Worm (Caenorhabditis elegans) whole organism, L4/young adult: Measurements from ENCODE around the gene C04A2.15.

ENCODE experiments used
- W03F9.2 ChIP-seq: fragments of 150-350 bp; optimal IDR thresholded peaks from 2 replicates; lab custom pipeline; 2014; ENCODE audit warnings: missing biosample characterization, missing genetic modification characterization
- dao-5 ChIP-seq: sonication (generic microtip); optimal IDR thresholded peaks from 2 replicates; lab custom pipeline; 2016; ENCODE audit warnings: missing genotype, missing genetic modification characterization, moderate library complexity, missing compliant biosample characterization
- him-1 ChIP-seq: sonication (generic microtip); optimal IDR thresholded peaks from 2 replicates; lab custom pipeline; 2016; ENCODE audit warnings: missing genotype, missing genetic modification reagents, missing genetic modification characterization, missing compliant biosample characterization

The C04A2.15 gene

DNA sequence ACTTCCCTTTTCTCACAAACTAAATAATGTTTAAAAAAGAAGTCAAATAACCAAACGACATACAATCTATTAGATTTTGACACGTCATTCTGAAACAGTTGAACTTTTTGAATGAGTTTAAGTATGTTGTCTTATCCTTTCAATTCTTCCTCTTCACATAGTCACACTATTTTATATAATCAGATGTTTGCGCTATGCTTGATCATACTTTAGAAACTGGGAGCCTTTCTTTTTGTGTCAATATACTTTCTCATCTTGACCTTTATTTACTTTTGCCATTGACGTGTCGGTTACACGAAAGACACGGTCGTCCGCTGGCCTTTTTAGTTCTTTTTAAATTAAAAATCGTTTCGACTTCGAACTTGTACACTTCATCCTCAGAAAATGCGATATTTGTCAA, at the start of gene C04A2.15:
TSS of gene C04A2.15 (plus strand) at position 299 of the 400 bp plus-strand sequence.
- TF ChIP-seq W03F9.2 (tag; lab: Kevin White, UChicago) (no peak), dao-5 (no peak), him-1 (tag; lab: Kevin White, UChicago) (no peak)

DNA sequence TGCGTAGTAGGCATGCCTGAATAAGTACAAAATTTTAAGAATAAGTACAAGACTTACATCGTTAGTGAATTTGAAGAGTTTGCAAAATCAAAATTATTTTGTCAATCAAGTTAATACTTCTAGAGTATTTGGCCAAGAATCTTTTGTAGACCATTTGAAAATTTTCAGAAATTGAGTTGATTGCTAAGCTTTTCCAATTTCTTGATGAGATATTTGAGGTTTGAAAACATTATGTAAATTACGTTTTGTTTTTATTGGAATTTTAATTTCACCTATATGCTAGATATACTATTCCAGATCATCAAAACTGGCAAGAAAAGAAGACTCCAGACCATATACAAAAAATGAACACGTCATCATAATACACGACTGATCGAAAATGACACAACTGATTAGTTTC, 49.0 kb upstream of the C04A2.15 start, which contains the start of gene tab-1:
TSS of gene tab-1 (plus strand) at position 301 of the 400 bp plus-strand sequence.
- TF ChIP-seq dao-5 (no peak), W03F9.2 (tag; lab: Kevin White, UChicago) (no peak), him-1 (tag; lab: Kevin White, UChicago) (no peak)

DNA sequence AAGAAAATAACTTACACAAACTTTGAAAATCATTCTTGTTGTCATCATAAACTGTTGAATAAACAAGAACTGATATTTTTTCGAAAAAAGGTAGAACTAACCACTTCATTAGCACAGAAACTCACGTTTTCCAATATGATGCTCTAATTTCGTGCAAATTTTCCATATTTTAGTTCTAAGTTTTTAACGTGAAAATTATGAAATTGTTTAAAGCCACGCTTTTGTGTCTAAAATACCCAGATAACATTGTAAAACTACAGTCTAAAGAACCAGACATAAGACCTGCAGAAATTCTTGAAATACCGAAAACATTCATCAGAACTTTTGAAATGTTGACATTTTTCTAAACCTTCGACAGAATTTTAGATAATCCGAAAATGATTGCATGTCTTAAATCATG, 44.9 kb upstream of the C04A2.15 start, which contains the start of gene F31E8.5:
TSS of gene F31E8.5 (minus strand) at position 101 of the 400 bp plus-strand sequence.
- no peak for TF ChIP-seq dao-5
- TF ChIP-seq W03F9.2 (tag; lab: Kevin White, UChicago), result no peak
- TF ChIP-seq him-1 (tag; lab: Kevin White, UChicago), result no peak

DNA sequence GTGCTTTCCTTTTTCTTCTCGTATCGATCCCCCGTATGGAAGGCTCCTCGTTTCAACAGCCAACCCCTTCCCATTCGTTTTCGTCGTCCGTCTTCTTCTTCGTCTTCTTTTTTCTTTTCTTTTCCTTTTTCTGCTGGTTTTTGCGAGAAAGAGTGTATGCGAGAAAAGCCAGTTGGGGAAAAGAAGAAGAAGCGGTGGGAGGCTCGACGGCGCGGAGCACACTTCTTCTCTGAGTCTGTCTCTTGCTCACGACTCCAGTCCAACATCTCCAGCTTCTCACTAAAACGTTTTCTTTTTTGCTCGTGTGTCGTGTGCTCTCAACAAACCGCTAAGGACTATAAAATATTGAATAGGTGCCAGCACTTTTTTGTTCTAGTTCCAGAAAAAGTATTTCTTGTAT, 43.5 kb upstream of the C04A2.15 start:
- TF ChIP-seq him-1 (tag; lab: Kevin White, UChicago), result peak; percentile 80
- no peak for TF ChIP-seq W03F9.2 (tag; lab: Kevin White, UChicago)
- TF ChIP-seq dao-5, result no peak

DNA sequence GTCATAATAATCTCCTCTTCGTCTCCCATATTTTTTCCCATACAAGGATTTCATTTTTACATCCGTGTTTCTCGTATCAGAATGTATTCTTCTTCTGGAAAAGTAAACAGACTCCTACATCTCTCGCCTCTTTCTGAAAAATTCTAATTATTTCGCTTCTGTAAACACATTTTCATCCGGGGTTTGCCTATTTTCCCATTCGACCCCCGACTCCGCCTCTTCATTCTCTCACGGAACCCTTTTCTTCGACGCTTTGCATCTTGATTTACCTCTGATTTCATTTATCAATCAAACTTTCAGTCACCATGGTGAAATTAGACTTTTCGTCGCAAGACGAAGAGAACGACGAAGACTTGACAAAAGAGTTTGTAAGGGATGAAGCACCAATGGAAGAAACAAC, 41.4 kb upstream of the C04A2.15 start, which contains the start of gene snt-1:
TSS of gene snt-1 (plus strand) at position 301 of the 400 bp plus-strand sequence.
- TF ChIP-seq W03F9.2 (tag; lab: Kevin White, UChicago), result no peak
- TF ChIP-seq him-1 (tag; lab: Kevin White, UChicago), result no peak
- no peak for TF ChIP-seq dao-5

DNA sequence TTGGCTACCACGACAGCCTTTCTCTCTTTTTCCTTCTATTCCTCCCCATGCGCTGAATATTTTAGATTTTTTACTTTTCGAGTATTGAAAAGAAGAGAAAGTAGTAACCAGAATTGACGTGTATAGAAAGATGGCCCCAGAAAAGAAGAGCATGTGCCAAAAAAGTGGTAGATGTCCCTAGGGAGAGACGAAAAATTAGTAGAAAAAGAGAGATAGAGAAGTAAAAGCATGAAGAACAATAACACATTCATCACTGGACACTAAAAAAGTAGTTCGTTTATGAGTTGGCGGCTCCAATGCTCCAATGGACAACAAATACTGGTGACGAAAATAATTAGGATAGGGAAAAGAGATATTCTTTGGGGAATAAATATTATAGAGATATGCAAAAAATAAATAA, 39.5 kb upstream of the C04A2.15 start:
- TF ChIP-seq him-1 (tag; lab: Kevin White, UChicago) (no peak), W03F9.2 (tag; lab: Kevin White, UChicago) (no peak), dao-5 (no peak)

DNA sequence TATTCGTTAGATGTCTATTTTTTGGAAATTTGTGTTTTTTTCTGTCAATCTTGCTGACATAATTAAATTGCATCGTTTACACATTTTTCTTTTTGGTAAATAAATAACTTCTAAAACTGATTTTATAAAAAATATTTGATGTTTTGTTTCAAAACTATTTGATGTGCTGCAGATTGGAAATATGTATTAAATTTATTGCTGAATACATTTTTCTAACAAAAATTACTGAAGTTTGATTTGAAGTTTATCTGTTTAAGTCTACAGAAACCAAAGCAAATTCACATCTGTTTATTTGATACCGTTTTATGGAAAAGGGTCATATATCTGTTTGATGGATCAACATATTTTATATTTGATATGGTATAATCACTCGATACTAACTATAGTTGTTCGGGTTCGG, 35.7 kb upstream of the C04A2.15 start:
- TF ChIP-seq W03F9.2 (tag; lab: Kevin White, UChicago), result no peak

DNA sequence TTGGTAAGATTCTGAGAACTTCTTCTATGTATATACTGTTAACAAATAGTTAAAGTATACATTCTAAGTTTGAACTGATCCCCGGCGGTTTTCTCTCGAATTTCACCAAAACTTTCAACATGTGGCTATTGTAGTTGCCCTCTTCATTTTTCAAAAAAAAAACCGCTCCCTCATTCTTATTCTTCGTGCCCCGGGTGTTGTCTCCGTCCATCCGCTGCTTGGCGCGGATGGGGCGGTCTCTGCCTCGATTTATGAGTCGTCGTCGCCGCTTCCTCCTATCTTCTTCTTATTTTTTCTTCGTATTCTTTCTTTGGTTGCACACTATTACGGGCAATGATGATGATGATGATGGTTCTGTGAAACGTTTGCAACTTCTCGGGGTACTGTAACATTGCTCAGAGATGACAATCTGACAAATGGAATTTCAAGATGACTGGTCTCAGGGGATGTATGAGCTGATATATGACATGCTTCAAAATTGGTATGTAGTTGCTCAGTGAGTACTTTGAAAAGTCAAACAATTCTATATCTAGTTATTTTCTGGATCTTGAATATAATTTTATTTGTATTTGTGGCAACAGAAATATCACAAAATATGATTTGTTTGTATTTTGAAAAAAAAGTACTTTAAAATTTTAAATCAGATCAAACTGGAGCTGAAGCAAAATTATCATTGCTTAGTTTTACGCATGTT, 31.6 kb upstream of the C04A2.15 start:
- TF ChIP-seq W03F9.2 (tag; lab: Kevin White, UChicago), result no peak
- TF ChIP-seq him-1 (tag; lab: Kevin White, UChicago), result peak; percentile 16
- TF ChIP-seq dao-5, result no peak

DNA sequence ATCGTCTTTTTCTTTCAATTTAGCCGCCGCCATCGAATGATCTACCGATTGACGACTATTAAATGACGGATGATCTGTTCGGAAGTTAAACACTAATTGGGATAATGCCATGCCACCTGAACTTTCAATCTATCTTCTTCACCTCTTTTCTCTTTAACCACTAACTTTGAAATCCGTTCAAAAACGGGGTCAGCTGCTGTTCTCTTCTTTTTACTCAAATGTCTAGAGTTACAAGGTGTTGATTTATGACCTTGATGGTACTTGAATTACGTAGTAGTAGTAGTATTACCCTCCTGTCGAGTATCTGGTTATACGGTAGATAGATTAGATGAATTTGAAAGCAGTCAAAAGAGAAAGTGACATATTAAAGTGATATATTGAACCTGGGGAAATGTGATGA, 30.9 kb upstream of the C04A2.15 start:
- TF ChIP-seq dao-5 (no peak), him-1 (tag; lab: Kevin White, UChicago) (no peak), W03F9.2 (tag; lab: Kevin White, UChicago) (no peak)

DNA sequence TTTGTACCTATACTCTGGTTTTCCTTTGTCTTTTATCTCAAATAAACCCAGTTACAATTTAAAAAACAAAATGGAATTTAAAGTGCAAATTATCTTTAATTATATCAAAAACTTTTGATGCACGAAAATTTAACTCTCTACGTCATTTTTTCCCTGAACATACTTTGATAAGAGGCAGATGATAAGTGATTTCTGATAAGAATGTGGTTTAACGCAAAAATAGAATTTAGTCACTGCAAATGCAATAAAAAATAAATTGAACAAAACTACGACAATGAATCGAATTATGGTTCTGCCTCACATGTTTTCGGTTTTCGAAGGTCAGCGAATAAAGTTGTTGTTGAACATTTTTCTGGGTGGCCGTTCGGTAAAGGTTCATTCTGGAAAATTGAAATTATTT, 30.2 kb upstream of the C04A2.15 start:
- no peak for TF ChIP-seq W03F9.2 (tag; lab: Kevin White, UChicago)
- no peak for TF ChIP-seq him-1 (tag; lab: Kevin White, UChicago)
- TF ChIP-seq dao-5, result no peak

DNA sequence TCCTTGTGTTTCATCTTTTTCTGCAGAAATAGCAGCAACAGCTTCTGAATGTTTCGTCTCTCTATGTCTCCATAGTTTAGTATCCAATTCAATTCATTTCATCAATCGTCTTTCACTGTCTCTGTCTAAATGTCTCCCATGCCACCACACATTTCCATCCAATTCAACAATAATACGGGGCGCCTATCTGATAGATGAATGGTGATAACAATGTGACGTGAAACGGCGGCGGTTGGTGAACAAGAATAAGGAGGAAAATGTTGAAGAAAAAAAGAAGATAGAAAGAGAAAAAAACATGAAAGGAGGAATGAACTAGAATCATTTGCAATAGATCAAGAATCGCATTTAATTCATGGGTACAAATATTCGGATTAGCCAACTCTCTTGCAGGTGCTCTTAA, 29.7 kb upstream of the C04A2.15 start:
- TF ChIP-seq him-1 (tag; lab: Kevin White, UChicago) (peak; percentile 5), dao-5 (no peak)

DNA sequence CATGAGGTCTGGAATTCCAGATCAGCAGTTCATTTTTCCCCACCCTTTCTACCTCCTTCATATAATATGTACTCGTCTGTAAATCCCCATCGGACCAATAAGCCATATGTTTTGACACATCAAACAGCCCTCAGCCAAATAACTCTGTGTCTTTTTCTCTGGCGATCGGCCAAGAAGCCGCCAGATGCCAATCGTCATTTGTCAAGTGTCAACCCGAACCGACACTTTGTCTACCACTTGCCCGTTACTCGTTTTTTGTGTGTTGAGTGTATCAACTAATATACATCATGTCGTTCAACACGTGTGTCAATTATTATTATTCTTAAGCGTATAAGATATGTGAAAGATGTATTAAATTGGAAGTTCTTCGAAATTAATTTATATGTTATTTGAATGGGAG, 28.8 kb upstream of the C04A2.15 start:
- TF ChIP-seq W03F9.2 (tag; lab: Kevin White, UChicago), result no peak
- no peak for TF ChIP-seq him-1 (tag; lab: Kevin White, UChicago)
- TF ChIP-seq dao-5, result no peak

DNA sequence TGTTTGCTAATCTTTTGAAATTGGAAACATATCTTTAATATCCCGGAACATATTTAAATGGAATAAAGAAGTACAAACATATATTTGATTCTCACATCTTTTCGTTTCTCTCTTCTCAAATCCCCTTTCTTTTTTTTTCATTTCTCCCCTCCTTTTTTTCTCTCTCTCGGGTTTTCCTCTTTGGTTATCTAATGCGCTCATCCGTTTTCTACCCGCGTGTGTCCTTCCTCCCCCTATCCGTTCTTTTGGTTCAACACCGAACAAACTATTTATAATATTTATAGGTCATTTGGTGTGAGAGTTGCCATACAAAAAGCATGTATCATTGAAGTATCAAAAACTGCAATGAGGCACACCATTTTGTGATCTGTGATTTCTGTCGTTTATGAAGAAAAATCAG, 28.1 kb upstream of the C04A2.15 start:
- TF ChIP-seq him-1 (tag; lab: Kevin White, UChicago), result peak; percentile 40
- TF ChIP-seq dao-5, result no peak

DNA sequence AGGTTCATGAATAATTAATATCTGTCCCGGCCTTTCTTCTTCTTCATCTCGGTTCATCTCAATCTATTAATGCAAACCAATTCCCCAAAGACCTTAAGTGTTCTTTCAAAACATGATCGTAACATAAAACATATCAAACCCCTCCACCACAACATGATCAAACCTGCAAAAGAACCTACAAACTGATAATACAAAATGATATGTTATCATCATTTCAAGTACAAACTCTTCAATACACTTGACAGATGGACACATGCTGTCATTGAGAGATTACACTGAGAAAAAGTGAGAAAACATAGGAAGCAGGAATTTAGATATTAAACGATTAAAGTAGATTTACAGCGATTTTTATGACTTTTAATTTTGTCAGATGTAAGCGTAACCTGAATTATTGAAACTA, 27.5 kb upstream of the C04A2.15 start:
- no peak for TF ChIP-seq dao-5
- no peak for TF ChIP-seq him-1 (tag; lab: Kevin White, UChicago)
- TF ChIP-seq W03F9.2 (tag; lab: Kevin White, UChicago), result no peak

DNA sequence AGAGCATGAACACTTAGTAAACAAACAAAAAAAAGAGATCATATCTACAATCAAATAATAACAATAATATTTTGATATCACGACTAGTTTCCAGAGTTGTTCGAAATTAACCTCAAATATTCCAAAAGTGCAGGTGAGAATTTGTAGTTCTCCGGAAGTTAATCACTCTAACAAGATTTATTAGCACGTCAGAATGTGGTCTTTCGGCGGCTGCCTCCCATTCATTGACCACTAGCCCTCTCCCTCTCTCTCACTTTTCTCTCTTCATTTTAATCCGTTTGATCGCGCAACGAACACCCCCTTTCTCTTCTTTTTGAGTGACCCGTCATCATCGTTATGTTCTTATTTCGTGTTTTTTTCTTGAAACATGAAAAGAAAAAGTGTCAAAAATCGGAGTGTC, 26.3 kb upstream of the C04A2.15 start:
- TF ChIP-seq dao-5 (no peak), W03F9.2 (tag; lab: Kevin White, UChicago) (no peak), him-1 (tag; lab: Kevin White, UChicago) (no peak)
